Fruit fly (Drosophila melanogaster) whole organism, embryonic: ENCODE measurements around the gene amrt.

Experiments
- Atf-2 ChIP-seq: fragments of 200-800 bp; sonication (Bioruptor generic); optimal IDR thresholded peaks from 2 replicates; lab custom pipeline; 2016; ENCODE audit warnings: missing biosample characterization, missing genetic modification characterization
- BtbVII ChIP-seq: fragments of 200-800 bp; sonication (Bioruptor generic); optimal IDR thresholded peaks from 3 replicates; lab custom pipeline; 2017; ENCODE audit warnings: missing biosample characterization, mild to moderate bottlenecking, missing genetic modification characterization
- CG11085 ChIP-seq: fragments of 200-800 bp; sonication (Bioruptor generic); IDR thresholded peaks from 2 replicates; pipeline ENCODE4 v1.3.6; 2022; ENCODE audit warnings: missing biosample characterization, missing genetic modification characterization
- CG11695 ChIP-seq: fragments of 200-800 bp; sonication (Bioruptor generic); IDR thresholded peaks from 3 replicates; pipeline ENCODE4 v1.3.6; 2022; ENCODE audit warnings: missing biosample characterization, missing genetic modification characterization
- CG11696 ChIP-seq: fragments of 200-800 bp; sonication (Bioruptor generic); IDR thresholded peaks from 2 replicates; pipeline ENCODE4 v1.3.6; 2022; ENCODE audit warnings: missing biosample characterization, missing genetic modification characterization
- CG15514 ChIP-seq: fragments of 200-800 bp; sonication (Bioruptor generic); optimal IDR thresholded peaks from 3 replicates; lab custom pipeline; 2017; ENCODE audit warnings: missing biosample characterization, missing genetic modification characterization, mild to moderate bottlenecking, moderate library complexity, missing genetic modification reagents
- CG16813 ChIP-seq: fragments of 200-800 bp; sonication (Bioruptor generic); IDR thresholded peaks from 3 replicates; pipeline ENCODE4 v1.3.6; 2022; ENCODE audit warnings: missing biosample characterization, missing genetic modification characterization; ENCODE audit not compliant: partially characterized antibody
- CG16863 ChIP-seq: fragments of 200-800 bp; sonication (Bioruptor generic); optimal IDR thresholded peaks from 3 replicates; lab custom pipeline; 2016; ENCODE audit warnings: missing biosample characterization, missing genetic modification characterization
- CG18599 ChIP-seq: fragments of 200-800 bp; sonication (Bioruptor generic); optimal IDR thresholded peaks from 3 replicates; lab custom pipeline; 2017; ENCODE audit warnings: missing biosample characterization, missing genetic modification characterization, mild to moderate bottlenecking, moderate library complexity, missing genetic modification reagents
- CG2199 ChIP-seq: fragments of 200-800 bp; sonication (Bioruptor generic); IDR thresholded peaks from 3 replicates; pipeline ENCODE4 v1.3.6; 2022; ENCODE audit warnings: missing biosample characterization, missing genetic modification characterization
- CG31388 ChIP-seq: fragments of 200-800 bp; sonication (Bioruptor generic); optimal IDR thresholded peaks from 2 replicates; lab custom pipeline; 2016; ENCODE audit warnings: missing biosample characterization, missing genetic modification characterization
- CG32532 ChIP-seq: fragments of 200-800 bp; sonication (Bioruptor generic); IDR thresholded peaks from 2 replicates; pipeline ENCODE4 v1.3.6; 2022; ENCODE audit warnings: missing biosample characterization, missing genetic modification characterization
- CG4360 ChIP-seq: fragments of 200-800 bp; sonication (Bioruptor generic); IDR thresholded peaks from 2 replicates; pipeline ENCODE4 v1.3.6; 2022; ENCODE audit warnings: missing biosample characterization, missing genetic modification characterization
- CG4424 ChIP-seq: fragments of 200-800 bp; sonication (Bioruptor generic); optimal IDR thresholded peaks from 3 replicates; lab custom pipeline; 2016; ENCODE audit warnings: missing biosample characterization, missing genetic modification characterization
- CG4730 ChIP-seq: fragments of 200-800 bp; sonication (Bioruptor generic); IDR thresholded peaks from 2 replicates; pipeline ENCODE4 v1.3.6; 2022; ENCODE audit warnings: missing biosample characterization, missing genetic modification characterization
- CG6254 ChIP-seq: fragments of 200-800 bp; sonication (Bioruptor generic); optimal IDR thresholded peaks from 3 replicates; lab custom pipeline; 2017; ENCODE audit warnings: mild to moderate bottlenecking, missing biosample characterization, missing genetic modification reagents, missing genetic modification characterization
- CG6765 ChIP-seq: fragments of 200-800 bp; sonication (Bioruptor generic); optimal IDR thresholded peaks from 3 replicates; lab custom pipeline; 2017; ENCODE audit warnings: missing biosample characterization, mild to moderate bottlenecking, missing genetic modification characterization
- CG7357 ChIP-seq: fragments of 200-800 bp; sonication (Bioruptor generic); IDR thresholded peaks from 3 replicates; pipeline ENCODE4 v1.3.6; 2022; ENCODE audit warnings: missing biosample characterization, missing genetic modification characterization
- CG8290 ChIP-seq, 3 experiments: fragments of 200-800 bp; sonication (Bioruptor generic); optimal IDR thresholded peaks; 2 replicates each; lab custom pipeline; 2016 to 2019; ENCODE audit warnings: missing biosample characterization in 3 of 3, missing genetic modification characterization in 3 of 3, mild to moderate bottlenecking in 2 of 3, moderate library complexity in 1 of 3
- CG9437 ChIP-seq: fragments of 200-800 bp; sonication (Bioruptor generic); optimal IDR thresholded peaks from 2 replicates; lab custom pipeline; 2018; ENCODE audit warnings: missing biosample characterization, mild to moderate bottlenecking, missing genetic modification characterization
- CrebB ChIP-seq: fragments of 200-800 bp; sonication (Bioruptor generic); optimal IDR thresholded peaks from 3 replicates; lab custom pipeline; 2018; ENCODE audit warnings: missing biosample characterization, mild to moderate bottlenecking, missing genetic modification characterization
- E2f1 ChIP-seq: fragments of 200-800 bp; sonication (Bioruptor generic); IDR thresholded peaks from 2 replicates; pipeline ENCODE4 v1.3.6; 2022; ENCODE audit warnings: missing biosample characterization, missing genetic modification characterization
- Fer1 ChIP-seq: fragments of 200-800 bp; sonication (Bioruptor generic); optimal IDR thresholded peaks from 2 replicates; lab custom pipeline; 2017; ENCODE audit warnings: missing biosample characterization, mild to moderate bottlenecking, missing genetic modification characterization
- Fer3 ChIP-seq: fragments of 200-800 bp; sonication (Bioruptor generic); optimal IDR thresholded peaks from 2 replicates; lab custom pipeline; 2018; ENCODE audit warnings: missing biosample characterization, mild to moderate bottlenecking, missing genetic modification characterization, moderate library complexity
- Hr51 ChIP-seq, 2 experiments: fragments of 200-800 bp; sonication (Bioruptor generic); optimal IDR thresholded peaks; 2 replicates in 1 of 2; 3 replicates in 1 of 2; lab custom pipeline; 2016 to 2018; ENCODE audit warnings: missing biosample characterization in 2 of 2, missing genetic modification characterization in 2 of 2, mild to moderate bottlenecking in 1 of 2, moderate library complexity in 1 of 2
- Nf-YC ChIP-seq: fragments of 200-800 bp; optimal IDR thresholded peaks from 3 replicates; lab custom pipeline; 2019; ENCODE audit warnings: missing biosample characterization, mild to moderate bottlenecking, missing genetic modification characterization, moderate library complexity
- Oli ChIP-seq: fragments of 200-800 bp; sonication (Bioruptor generic); optimal IDR thresholded peaks from 2 replicates; lab custom pipeline; 2018; ENCODE audit warnings: missing biosample characterization, mild to moderate bottlenecking, missing genetic modification characterization, moderate library complexity
- Rfx ChIP-seq: fragments of 200-800 bp; sonication (Bioruptor generic); IDR thresholded peaks from 2 replicates; pipeline ENCODE4 v1.3.6; 2022; ENCODE audit warnings: missing biosample characterization, missing genetic modification characterization
- Sin3A ChIP-seq: fragments of >200 bp; optimal IDR thresholded peaks from 2 replicates; lab custom pipeline; 2018
- Stat92E ChIP-seq, 3 experiments: fragments of >200 bp in 2 of 3; fragments of 200-800 bp in 1 of 3; sonication (Bioruptor generic) in 1 of 3; optimal IDR thresholded peaks; 2 replicates each; lab custom pipeline; 2017 to 2019; ENCODE audit warnings: missing biosample characterization in 3 of 3, missing genetic modification characterization in 3 of 3, mild to moderate bottlenecking in 1 of 3, moderate library complexity in 1 of 3
- ab ChIP-seq: fragments of 200-800 bp; sonication (Bioruptor generic); optimal IDR thresholded peaks from 2 replicates; lab custom pipeline; 2016; ENCODE audit warnings: missing biosample characterization, missing genetic modification characterization
- abd-A ChIP-seq: fragments of 200-800 bp; sonication (Bioruptor generic); optimal IDR thresholded peaks from 3 replicates; lab custom pipeline; 2019; ENCODE audit warnings: missing biosample characterization, mild to moderate bottlenecking, missing genetic modification characterization, moderate library complexity
- az2 ChIP-seq: fragments of 200-800 bp; sonication (Bioruptor generic); optimal IDR thresholded peaks from 3 replicates; lab custom pipeline; 2016; ENCODE audit warnings: missing biosample characterization, missing genetic modification characterization
- chinmo ChIP-seq: fragments of 200-800 bp; sonication (Bioruptor generic); IDR thresholded peaks from 4 replicates; pipeline ENCODE4 v1.3.6; 2022; ENCODE audit warnings: missing biosample characterization, missing genetic modification characterization; ENCODE audit not compliant: partially characterized antibody
- dati ChIP-seq: fragments of 200-800 bp; sonication (Bioruptor generic); IDR thresholded peaks from 2 replicates; pipeline ENCODE4 v1.3.6; 2022; ENCODE audit warnings: missing biosample characterization, missing genetic modification characterization
- dysf ChIP-seq: fragments of 200-800 bp; sonication (Bioruptor generic); IDR thresholded peaks from 3 replicates; pipeline ENCODE4 v1.3.6; 2022; ENCODE audit warnings: missing biosample characterization, missing genetic modification characterization
- eve ChIP-seq, 2 experiments: fragments of >200 bp; optimal IDR thresholded peaks; 2 replicates each; lab custom pipeline; 2017; ENCODE audit warnings: missing biosample characterization in 2 of 2, missing genetic modification characterization in 2 of 2
- gce ChIP-seq: fragments of 200-800 bp; sonication (Bioruptor generic); IDR thresholded peaks from 3 replicates; pipeline ENCODE4 v1.3.6; 2022; ENCODE audit warnings: missing biosample characterization, missing genetic modification characterization
- gem ChIP-seq: fragments of 200-800 bp; sonication (Bioruptor generic); optimal IDR thresholded peaks from 2 replicates; lab custom pipeline; 2019; ENCODE audit warnings: missing biosample characterization, mild to moderate bottlenecking, missing genetic modification characterization, moderate library complexity
- gfzf ChIP-seq: fragments of 200-800 bp; sonication (Bioruptor generic); optimal IDR thresholded peaks from 2 replicates; lab custom pipeline; 2016; ENCODE audit warnings: missing biosample characterization, mild to moderate bottlenecking, missing genetic modification characterization, moderate library complexity
- h ChIP-seq: fragments of >200 bp; optimal IDR thresholded peaks from 2 replicates; lab custom pipeline; 2017
- ham ChIP-seq: fragments of 200-800 bp; sonication (Bioruptor generic); IDR thresholded peaks from 2 replicates; pipeline ENCODE4 v1.3.6; 2022; ENCODE audit warnings: missing biosample characterization, missing genetic modification characterization
- lab ChIP-seq: fragments of 200-800 bp; sonication (Bioruptor generic); optimal IDR thresholded peaks from 3 replicates; lab custom pipeline; 2017; ENCODE audit warnings: missing biosample characterization, missing genetic modification characterization, mild to moderate bottlenecking, moderate library complexity, missing genetic modification reagents
- lilli ChIP-seq: fragments of 200-800 bp; sonication (Bioruptor generic); optimal IDR thresholded peaks from 3 replicates; lab custom pipeline; 2016; ENCODE audit warnings: missing biosample characterization, missing genetic modification characterization
- otp ChIP-seq: fragments of 200-800 bp; sonication (Bioruptor generic); IDR thresholded peaks from 3 replicates; pipeline ENCODE4, ENCODE4 v1.3.6; 2022; ENCODE audit warnings: missing biosample characterization, missing genetic modification characterization
- pnt ChIP-seq: fragments of 200-800 bp; sonication (Bioruptor generic); optimal IDR thresholded peaks from 3 replicates; lab custom pipeline; 2016; ENCODE audit warnings: missing biosample characterization, missing genetic modification characterization
- sc ChIP-seq, 3 experiments: fragments of >200 bp in 2 of 3; fragments of 200-800 bp in 1 of 3; sonication (Bioruptor generic) in 1 of 3; optimal IDR thresholded peaks; 2 replicates in 2 of 3; 3 replicates in 1 of 3; lab custom pipeline; 2017; ENCODE audit warnings: mild to moderate bottlenecking in 1 of 3, missing biosample characterization in 1 of 3, missing genetic modification characterization in 1 of 3, missing genetic modification reagents in 1 of 3
- sim ChIP-seq: fragments of 200-800 bp; sonication (Bioruptor generic); IDR thresholded peaks from 2 replicates; pipeline ENCODE4 v1.3.6; 2022; ENCODE audit warnings: missing biosample characterization, missing genetic modification characterization
- ssp ChIP-seq: fragments of 200-800 bp; sonication (Bioruptor generic); IDR thresholded peaks from 2 replicates; pipeline ENCODE4 v1.3.6; 2022; ENCODE audit warnings: missing biosample characterization, missing genetic modification characterization
- trem ChIP-seq: fragments of 200-800 bp; optimal IDR thresholded peaks from 3 replicates; lab custom pipeline; 2019; ENCODE audit warnings: missing biosample characterization, mild to moderate bottlenecking, missing genetic modification characterization, moderate library complexity

The amrt gene

DNA sequence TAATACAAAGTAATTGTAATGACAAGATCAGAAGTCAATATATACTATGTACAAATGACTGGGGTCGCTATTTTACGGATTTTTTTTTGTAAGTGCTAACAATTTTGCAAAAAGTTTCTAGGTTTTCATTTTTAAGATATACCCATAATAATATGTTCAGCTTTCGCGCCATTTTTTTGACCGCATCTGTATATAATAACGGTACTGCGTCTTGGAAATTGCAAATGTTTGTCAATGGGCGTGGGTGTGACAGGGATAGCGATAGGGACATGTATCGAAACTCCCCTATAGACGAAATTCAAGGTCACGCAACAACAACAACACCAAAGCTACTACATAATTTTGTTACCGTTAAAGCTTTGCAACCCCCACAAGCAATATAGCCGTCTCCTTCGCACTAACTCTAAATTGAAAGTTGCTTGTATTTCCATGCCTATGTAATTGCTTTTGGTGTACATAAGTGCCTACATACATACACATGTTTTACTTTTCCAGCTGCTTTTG is 29.7 kb upstream of the amrt start:
- TF ChIP-seq dysf (GFP tag; lab: Robert Waterston, UW) (no peak), CG32532 (GFP tag; lab: Robert Waterston, UW) (peak; percentile 25; the same call in 1 of the 2 replicates), CG11696 (peak; percentile 55; the same call in 1 of the 2 replicates), CG11085 (GFP tag; lab: Robert Waterston, UW) (no peak), Fer3 (tag; lab: Kevin White, UChicago) (no peak), ham (GFP tag; lab: Robert Waterston, UW) (no peak), chinmo (no peak), CG6254 (no peak), CG4360 (GFP tag; lab: Robert Waterston, UW) (peak; percentile 81), abd-A (tag; lab: Kevin White, UChicago) (peak; percentile 71), Rfx (GFP tag; lab: Robert Waterston, UW) (no peak), E2f1 (GFP tag; lab: Robert Waterston, UW) (no peak), trem (tag; lab: Kevin White, UChicago) (no peak), CG15514 (peak; percentile 32), pnt (GFP tag; lab: Kevin White, UChicago) (no peak), Fer1 (GFP tag; lab: Kevin White, UChicago) (peak; percentile 19), sc (optimal IDR thresholded peaks at IDR 0.05; lab: Kevin White, UChicago) (no peak), sc (GFP tag; optimal IDR thresholded peaks at IDR 0.05; lab: Kevin White, UChicago) (no peak), Stat92E (GFP tag; optimal IDR thresholded peaks at IDR 0.05; lab: Kevin White, UChicago) (no peak), CG16813 (GFP tag; lab: Robert Waterston, UW) (no peak), Hr51 (GFP tag; optimal IDR thresholded peaks at IDR 0.05; lab: Kevin White, UChicago) (peak in 1 of 2 experiments; percentile 0), Sin3A (lab: Kevin White, UChicago) (no peak), lilli (GFP tag; lab: Kevin White, UChicago) (peak; percentile 29), CG31388 (GFP tag; lab: Kevin White, UChicago) (no peak), lab (peak; percentile 15), CG4424 (GFP tag; lab: Kevin White, UChicago) (no peak), gce (GFP tag; lab: Robert Waterston, UW) (no peak), CG16863 (GFP tag; lab: Kevin White, UChicago) (no peak), h (no peak), eve (GFP tag; optimal IDR thresholded peaks at IDR 0.05; lab: Kevin White, UChicago) (no peak), CG9437 (no peak), CrebB (tag; lab: Kevin White, UChicago) (no peak), dati (GFP tag; lab: Robert Waterston, UW) (no peak), gfzf (GFP tag; lab: Kevin White, UChicago) (no peak), BtbVII (peak; percentile 32), CG2199 (GFP tag; lab: Robert Waterston, UW) (no peak), Oli (tag; lab: Kevin White, UChicago) (no peak), CG4730 (GFP tag; lab: Robert Waterston, UW) (no peak), CG6765 (no peak), ssp (no peak), Atf-2 (no peak), CG11695 (GFP tag; lab: Robert Waterston, UW) (0 out of 3 replicates have a peak, but pooled peaks have one; percentile 12), otp (no peak), ab (no peak), Nf-YC (tag; lab: Kevin White, UChicago) (no peak), CG18599 (peak; percentile 15), gem (tag; lab: Kevin White, UChicago) (peak; percentile 2), CG7357 (GFP tag; lab: Robert Waterston, UW) (no peak), az2 (GFP tag; lab: Kevin White, UChicago) (no peak), CG8290 (GFP tag; optimal IDR thresholded peaks at IDR 0.05; lab: Kevin White, UChicago) (no peak), CG8290 (tag; optimal IDR thresholded peaks at IDR 0.05; lab: Kevin White, UChicago) (peak in 1 of 2 experiments; percentile 3), sim (GFP tag; lab: Robert Waterston, UW) (no peak)
